Worm (Caenorhabditis elegans) whole organism, L3 larva: ENCODE measurements around the gene ugt-65.

Experiments used
- aly-2 ChIP-seq: fragments of 150-350 bp; optimal IDR thresholded peaks from 2 replicates; lab custom pipeline; 2014; ENCODE audit warnings: missing biosample characterization, missing genetic modification characterization
- ama-1 ChIP-seq: fragments of 150-350 bp; optimal IDR thresholded peaks from 2 replicates; lab custom pipeline; 2018
- ceh-82 ChIP-seq: fragments of 150-350 bp; optimal IDR thresholded peaks from 2 replicates; lab custom pipeline; 2014; ENCODE audit warnings: missing biosample characterization, missing genetic modification characterization
- elt-2 ChIP-seq: sonication (generic microtip); optimal IDR thresholded peaks from 2 replicates; lab custom pipeline; 2016; ENCODE audit warnings: missing genetic modification reagents, mild to moderate bottlenecking, missing genetic modification characterization, missing compliant biosample characterization
- elt-3 ChIP-seq, 3 experiments: fragments of 150-350 bp in 1 of 3; sonication (generic microtip) in 2 of 3; optimal IDR thresholded peaks; 2 replicates in 2 of 3; 4 replicates in 1 of 3; lab custom pipeline; 2014 to 2017; ENCODE audit warnings: missing biosample characterization in 3 of 3, missing genetic modification characterization in 3 of 3
- lin-39 ChIP-seq: fragments of 150-350 bp; optimal IDR thresholded peaks from 2 replicates; lab custom pipeline; 2018; ENCODE audit warnings: missing biosample characterization, missing genetic modification reagents, missing genetic modification characterization
- nfya-1 ChIP-seq: sonication (generic microtip); optimal IDR thresholded peaks from 2 replicates; lab custom pipeline; 2017; ENCODE audit warnings: missing genetic modification characterization, mild to moderate bottlenecking, missing compliant biosample characterization, antibody characterized with exemption, moderate library complexity; ENCODE audit not compliant: insufficient read depth
- pqm-1 ChIP-seq: fragments of 150-350 bp; optimal IDR thresholded peaks from 2 replicates; lab custom pipeline; 2017; ENCODE audit warnings: missing biosample characterization, missing genetic modification characterization, inconsistent platforms
- skn-1 ChIP-seq: fragments of 150-350 bp; optimal IDR thresholded peaks from 2 replicates; lab custom pipeline; 2014; ENCODE audit warnings: missing biosample characterization, missing genetic modification characterization
- ztf-11 ChIP-seq: fragments of 150-350 bp; optimal IDR thresholded peaks from 2 replicates; lab custom pipeline; 2014; ENCODE audit warnings: missing biosample characterization, missing genetic modification characterization

ce11 chrIV:12399983-12400382 is 20.5 kb upstream of the ugt-65 start:
- no peak for TF ChIP-seq ztf-11 (tag; lab: Kevin White, UChicago)
- peak in 1 of 3 experiments; percentile 83 for TF ChIP-seq elt-3 (tag; optimal IDR thresholded peaks at IDR 0.05; lab: Kevin White, UChicago)
- TF ChIP-seq pqm-1 (tag; lab: Kevin White, UChicago) = peak; percentile 19
- TF ChIP-seq skn-1 (tag; lab: Kevin White, UChicago) = no peak
- TF ChIP-seq elt-2 (tag; lab: Kevin White, UChicago) = peak; percentile 85
- no peak for TF ChIP-seq nfya-1
- no peak for TF ChIP-seq ama-1
- no peak for TF ChIP-seq aly-2
- TF ChIP-seq ceh-82 (tag; lab: Kevin White, UChicago) = no peak
- no peak for TF ChIP-seq lin-39
